Fruit fly (Drosophila melanogaster): Measurements from ENCODE around the gene CG14722.

Gene CG14722

dm6 chr3R:11778879-11779278 is 37.2 kb downstream of the CG14722 start (continued):
- TF ChIP-seq cg (GFP tag; optimal IDR thresholded peaks at IDR 0.05) (peak; percentile 3), Ptx1 (GFP tag; IDR thresholded peaks at IDR 0.05) (no peak), CG14014 (GFP tag; IDR thresholded peaks at IDR 0.05) (no peak), ase (GFP tag; IDR thresholded peaks at IDR 0.05) (no peak), Drgx (GFP tag; IDR thresholded peaks at IDR 0.05) (peak; percentile 57; the same call in 1 of the 2 replicates), cwo (GFP tag; optimal IDR thresholded peaks at IDR 0.05) (no peak), CG31365 (tag; optimal IDR thresholded peaks at IDR 0.05) (no peak), Dbx (GFP tag; IDR thresholded peaks at IDR 0.05) (0 out of 3 replicates have a peak, but pooled peaks have one; percentile 9), CG6854 (GFP tag; optimal IDR thresholded peaks at IDR 0.05) (no peak), CG9817 (tag; optimal IDR thresholded peaks at IDR 0.05) (no peak), otp (GFP tag; IDR thresholded peaks at IDR 0.05) (0 out of 3 replicates have a peak, but pooled peaks have one; percentile 5), Abd-B (GFP tag; optimal IDR thresholded peaks at IDR 0.05) (no peak), Mes4 (GFP tag; optimal IDR thresholded peaks at IDR 0.05) (no peak), CG11695 (GFP tag; IDR thresholded peaks at IDR 0.05) (no peak), sna (GFP tag; IDR thresholded peaks at IDR 0.05; ENCODE audit: partially characterized antibody) (0 out of 2 replicates have a peak, but pooled peaks have one; percentile 20), CG6175 (GFP tag; IDR thresholded peaks at IDR 0.05) (0 out of 3 replicates have a peak, but pooled peaks have one; percentile 9), CG1602 (GFP tag; optimal IDR thresholded peaks at IDR 0.05) (no peak), Vsx1 (GFP tag; optimal IDR thresholded peaks at IDR 0.05) (no peak), CG1792 (GFP tag; optimal IDR thresholded peaks at IDR 0.05) (no peak), CG34422 (GFP tag; IDR thresholded peaks at IDR 0.05) (peak; percentile 40; the same call in 1 of the 3 replicates), kni (GFP tag; optimal IDR thresholded peaks at IDR 0.05) (peak; percentile 49), Gsc (GFP tag; IDR thresholded peaks at IDR 0.05) (no peak), CG30403 (GFP tag; optimal IDR thresholded peaks at IDR 0.05) (no peak), D (optimal IDR thresholded peaks at IDR 0.05) (peak; percentile 88), D (GFP tag; optimal IDR thresholded peaks at IDR 0.05) (no peak), CG2712 (tag; optimal IDR thresholded peaks at IDR 0.05) (no peak), BtbVII (GFP tag; optimal IDR thresholded peaks at IDR 0.05) (no peak), z (GFP tag; IDR thresholded peaks at IDR 0.05) (no peak), CG10979 (tag; optimal IDR thresholded peaks at IDR 0.05) (no peak), Camta (GFP tag; optimal IDR thresholded peaks at IDR 0.05) (no peak), exex (tag; optimal IDR thresholded peaks at IDR 0.05) (no peak), Xrp1 (GFP tag; IDR thresholded peaks at IDR 0.05) (0 out of 2 replicates have a peak, but pooled peaks have one; percentile 4), Med (GFP tag) (peak; percentile 84), CG6791 (GFP tag; IDR thresholded peaks at IDR 0.05; ENCODE audit: partially characterized antibody) (0 out of 3 replicates have a peak, but pooled peaks have one; percentile 25), Xbp1 (GFP tag; optimal IDR thresholded peaks at IDR 0.05) (no peak), Antp (GFP tag; optimal IDR thresholded peaks at IDR 0.05) (no peak), eve (GFP tag; optimal IDR thresholded peaks at IDR 0.05) (no peak), ci (GFP tag; IDR thresholded peaks at IDR 0.05) (peak; percentile 83), CG15479 (GFP tag; optimal IDR thresholded peaks at IDR 0.05) (peak; percentile 98), CG4404 (GFP tag; IDR thresholded peaks at IDR 0.05) (no peak), CG4707 (GFP tag; optimal IDR thresholded peaks at IDR 0.05) (no peak), CG12744 (GFP tag; optimal IDR thresholded peaks at IDR 0.05) (no peak), grau (tag; optimal IDR thresholded peaks at IDR 0.05) (no peak), Optix (GFP tag; IDR thresholded peaks at IDR 0.05) (no peak), CG6765 (GFP tag; optimal IDR thresholded peaks at IDR 0.05) (no peak), vvl (GFP tag; IDR thresholded peaks at IDR 0.05) (no peak), CG13287 (GFP tag; IDR thresholded peaks at IDR 0.05; ENCODE audit: partially characterized antibody) (no peak), zfh2 (GFP tag; optimal IDR thresholded peaks at IDR 0.05) (no peak), chif (GFP tag; optimal IDR thresholded peaks at IDR 0.05) (no peak), wdn (GFP tag; IDR thresholded peaks at IDR 0.05) (no peak), tap (tag; optimal IDR thresholded peaks at IDR 0.05) (no peak), CG14860 (GFP tag; IDR thresholded peaks at IDR 0.05; ENCODE audit: partially characterized antibody) (no peak)
